Fruit fly (Drosophila melanogaster) whole organism, embryonic: ENCODE data around the gene mRpS18B.

Experiments used
- Atf3 ChIP-seq: fragments of 200-800 bp; sonication (Bioruptor generic); optimal IDR thresholded peaks from 3 replicates; lab custom pipeline; 2016; ENCODE audit warnings: missing biosample characterization, missing genetic modification characterization
- BEAF-32 ChIP-seq: fragments of 200-800 bp; sonication (Bioruptor generic); optimal IDR thresholded peaks from 3 replicates; lab custom pipeline; 2017; ENCODE audit warnings: missing biosample characterization, missing genetic modification characterization, mild to moderate bottlenecking, moderate library complexity, missing genetic modification reagents
- CG10462 ChIP-seq: fragments of 200-800 bp; sonication (Bioruptor generic); optimal IDR thresholded peaks from 2 replicates; lab custom pipeline; 2016; ENCODE audit warnings: missing biosample characterization, missing genetic modification characterization
- CG10543 ChIP-seq: fragments of 200-800 bp; sonication (Bioruptor generic); optimal IDR thresholded peaks from 3 replicates; lab custom pipeline; 2017; ENCODE audit warnings: missing biosample characterization, mild to moderate bottlenecking, missing genetic modification characterization, moderate library complexity
- CG11247 ChIP-seq: fragments of 200-800 bp; sonication (Bioruptor generic); IDR thresholded peaks from 2 replicates; pipeline ENCODE4 v1.3.6; 2022; ENCODE audit warnings: missing biosample characterization, missing genetic modification characterization
- CG15514 ChIP-seq: fragments of 200-800 bp; sonication (Bioruptor generic); optimal IDR thresholded peaks from 3 replicates; lab custom pipeline; 2017; ENCODE audit warnings: missing biosample characterization, missing genetic modification characterization, mild to moderate bottlenecking, moderate library complexity, missing genetic modification reagents
- CG17359 ChIP-seq: fragments of 200-800 bp; sonication (Bioruptor generic); optimal IDR thresholded peaks from 3 replicates; lab custom pipeline; 2018; ENCODE audit warnings: missing biosample characterization, mild to moderate bottlenecking, missing genetic modification characterization, moderate library complexity
- CG17361 ChIP-seq: fragments of 200-800 bp; sonication (Bioruptor generic); IDR thresholded peaks from 3 replicates; pipeline ENCODE4 v1.3.6; 2022; ENCODE audit warnings: missing biosample characterization, missing genetic modification characterization
- CG2116 ChIP-seq: fragments of 200-800 bp; sonication (Bioruptor generic); optimal IDR thresholded peaks from 3 replicates; lab custom pipeline; 2018; ENCODE audit warnings: missing biosample characterization, mild to moderate bottlenecking, missing genetic modification characterization
- CG2129 ChIP-seq: fragments of 200-800 bp; sonication (Bioruptor generic); IDR thresholded peaks from 2 replicates; pipeline ENCODE4 v1.3.6; 2022; ENCODE audit warnings: missing biosample characterization, missing genetic modification characterization; ENCODE audit not compliant: partially characterized antibody
- CG31224 ChIP-seq: fragments of 200-800 bp; sonication (Bioruptor generic); IDR thresholded peaks from 2 replicates; pipeline ENCODE4 v1.3.6; 2022; ENCODE audit warnings: missing biosample characterization, missing genetic modification characterization
- CG32532 ChIP-seq: fragments of 200-800 bp; sonication (Bioruptor generic); IDR thresholded peaks from 2 replicates; pipeline ENCODE4 v1.3.6; 2022; ENCODE audit warnings: missing biosample characterization, missing genetic modification characterization
- CG32772 ChIP-seq: fragments of 200-800 bp; sonication (Bioruptor generic); IDR thresholded peaks from 2 replicates; pipeline ENCODE4 v1.3.6; 2022; ENCODE audit warnings: missing biosample characterization, missing genetic modification characterization
- CG34224 ChIP-seq: fragments of 200-800 bp; sonication (Bioruptor generic); IDR thresholded peaks from 3 replicates; pipeline ENCODE4 v1.3.6; 2022; ENCODE audit warnings: missing biosample characterization, missing genetic modification characterization; ENCODE audit not compliant: partially characterized antibody
- CG5245 ChIP-seq: fragments of 200-800 bp; sonication (Bioruptor generic); optimal IDR thresholded peaks from 3 replicates; lab custom pipeline; 2016; ENCODE audit warnings: missing biosample characterization, missing genetic modification characterization
- CG6689 ChIP-seq: fragments of 200-800 bp; sonication (Bioruptor generic); IDR thresholded peaks from 2 replicates; pipeline ENCODE4 v1.3.6; 2022; ENCODE audit warnings: missing biosample characterization, missing genetic modification characterization
- CG6791 ChIP-seq: fragments of 200-800 bp; sonication (Bioruptor generic); IDR thresholded peaks from 3 replicates; pipeline ENCODE4 v1.3.6; 2022; ENCODE audit warnings: missing biosample characterization, missing genetic modification characterization; ENCODE audit not compliant: partially characterized antibody
- CG7745 ChIP-seq: fragments of 200-800 bp; sonication (Bioruptor generic); optimal IDR thresholded peaks from 2 replicates; lab custom pipeline; 2018; ENCODE audit warnings: missing biosample characterization, mild to moderate bottlenecking, missing genetic modification characterization, moderate library complexity
- CG8089 ChIP-seq: fragments of 200-800 bp; sonication (Bioruptor generic); optimal IDR thresholded peaks from 3 replicates; lab custom pipeline; 2016; ENCODE audit warnings: missing biosample characterization, missing genetic modification characterization
- D19A ChIP-seq: fragments of 200-800 bp; optimal IDR thresholded peaks from 3 replicates; lab custom pipeline; 2019; ENCODE audit warnings: missing biosample characterization, mild to moderate bottlenecking, missing genetic modification characterization, moderate library complexity
- Dll ChIP-seq: fragments of 200-800 bp; sonication (Bioruptor generic); IDR thresholded peaks from 4 replicates; pipeline ENCODE4 v1.3.6; 2022; ENCODE audit warnings: missing biosample characterization, missing genetic modification characterization; ENCODE audit not compliant: partially characterized antibody
- Dp ChIP-seq: fragments of 200-800 bp; sonication (Bioruptor generic); optimal IDR thresholded peaks from 2 replicates; lab custom pipeline; 2018; ENCODE audit warnings: missing biosample characterization, mild to moderate bottlenecking, missing genetic modification characterization, moderate library complexity
- HLH4C ChIP-seq: fragments of 200-800 bp; sonication (Bioruptor generic); IDR thresholded peaks from 3 replicates; pipeline ENCODE4 v1.3.6; 2022; ENCODE audit warnings: missing biosample characterization, missing genetic modification characterization; ENCODE audit not compliant: partially characterized antibody
- Hey ChIP-seq: fragments of 200-800 bp; sonication (Bioruptor generic); optimal IDR thresholded peaks from 3 replicates; lab custom pipeline; 2018; ENCODE audit warnings: missing biosample characterization, mild to moderate bottlenecking, missing genetic modification characterization
- MBD-R2 ChIP-seq: fragments of 200-800 bp; sonication (Bioruptor generic); IDR thresholded peaks from 2 replicates; pipeline ENCODE4 v1.3.6; 2022; ENCODE audit warnings: missing biosample characterization, missing genetic modification characterization
- MESR4 ChIP-seq: fragments of 200-800 bp; sonication (Bioruptor generic); optimal IDR thresholded peaks from 2 replicates; lab custom pipeline; 2018; ENCODE audit warnings: missing biosample characterization, mild to moderate bottlenecking, missing genetic modification characterization, moderate library complexity
- Meics ChIP-seq: fragments of 200-800 bp; sonication (Bioruptor generic); optimal IDR thresholded peaks from 2 replicates; lab custom pipeline; 2017; ENCODE audit warnings: missing biosample characterization, mild to moderate bottlenecking, missing genetic modification characterization
- Mrtf ChIP-seq: fragments of 200-800 bp; sonication (Bioruptor generic); IDR thresholded peaks from 3 replicates; pipeline ENCODE4 v1.3.6; 2022; ENCODE audit warnings: missing biosample characterization, missing genetic modification characterization
- Myb ChIP-seq: fragments of 200-800 bp; sonication (Bioruptor generic); optimal IDR thresholded peaks from 2 replicates; lab custom pipeline; 2016; ENCODE audit warnings: missing biosample characterization, missing genetic modification characterization
- Opbp ChIP-seq: fragments of 200-800 bp; sonication (Bioruptor generic); IDR thresholded peaks from 3 replicates; pipeline ENCODE4 v1.3.6; 2022; ENCODE audit warnings: missing biosample characterization, missing genetic modification characterization; ENCODE audit not compliant: partially characterized antibody
- Ravus ChIP-seq: fragments of 200-800 bp; sonication (Bioruptor generic); IDR thresholded peaks from 2 replicates; pipeline ENCODE4 v1.3.6; 2022; ENCODE audit warnings: missing biosample characterization, missing genetic modification characterization
- Scr ChIP-seq: fragments of 200-800 bp; sonication (Bioruptor generic); IDR thresholded peaks from 2 replicates; pipeline ENCODE4 v1.3.6; 2022; ENCODE audit warnings: missing biosample characterization, missing genetic modification characterization; ENCODE audit not compliant: partially characterized antibody
- Sin3A ChIP-seq: fragments of >200 bp; optimal IDR thresholded peaks from 2 replicates; lab custom pipeline; 2018
- Sry-β ChIP-seq: fragments of 200-800 bp; sonication (Bioruptor generic); optimal IDR thresholded peaks from 2 replicates; lab custom pipeline; 2018; ENCODE audit warnings: missing biosample characterization, mild to moderate bottlenecking, missing genetic modification characterization, moderate library complexity
- ab ChIP-seq: fragments of 200-800 bp; sonication (Bioruptor generic); optimal IDR thresholded peaks from 2 replicates; lab custom pipeline; 2016; ENCODE audit warnings: missing biosample characterization, missing genetic modification characterization
- amos ChIP-seq: fragments of 200-800 bp; sonication (Bioruptor generic); IDR thresholded peaks from 2 replicates; pipeline ENCODE4 v1.3.6; 2022; ENCODE audit warnings: missing biosample characterization, missing genetic modification characterization; ENCODE audit not compliant: partially characterized antibody
- bbx ChIP-seq: fragments of 200-800 bp; sonication (Bioruptor generic); IDR thresholded peaks from 2 replicates; pipeline ENCODE4 v1.3.6; 2022; ENCODE audit warnings: missing biosample characterization, missing genetic modification characterization; ENCODE audit not compliant: partially characterized antibody
- dm ChIP-seq: fragments of 200-800 bp; sonication (Bioruptor generic); optimal IDR thresholded peaks from 3 replicates; lab custom pipeline; 2016; ENCODE audit warnings: missing biosample characterization, missing genetic modification characterization
- fd3F ChIP-seq: fragments of 200-800 bp; sonication (Bioruptor generic); optimal IDR thresholded peaks from 2 replicates; lab custom pipeline; 2018; ENCODE audit warnings: missing biosample characterization, mild to moderate bottlenecking, missing genetic modification characterization, moderate library complexity
- inv ChIP-seq: fragments of 200-800 bp; sonication (Bioruptor generic); IDR thresholded peaks from 2 replicates; pipeline ENCODE4 v1.3.6; 2022; ENCODE audit warnings: missing biosample characterization, missing genetic modification characterization; ENCODE audit not compliant: partially characterized antibody
- ken ChIP-seq: fragments of 200-800 bp; sonication (Bioruptor generic); IDR thresholded peaks from 3 replicates; pipeline ENCODE4 v1.3.6; 2022; ENCODE audit warnings: missing biosample characterization, missing genetic modification characterization
- pzg ChIP-seq: fragments of 200-800 bp; sonication (Bioruptor generic); optimal IDR thresholded peaks from 3 replicates; lab custom pipeline; 2018; ENCODE audit warnings: missing biosample characterization, mild to moderate bottlenecking, missing genetic modification characterization, moderate library complexity
- sqz ChIP-seq: fragments of 200-800 bp; sonication (Bioruptor generic); optimal IDR thresholded peaks from 3 replicates; lab custom pipeline; 2018; ENCODE audit warnings: missing biosample characterization, mild to moderate bottlenecking, missing genetic modification characterization
- stwl ChIP-seq: fragments of 200-800 bp; sonication (Bioruptor generic); optimal IDR thresholded peaks from 3 replicates; lab custom pipeline; 2018; ENCODE audit warnings: missing biosample characterization, mild to moderate bottlenecking, missing genetic modification characterization, moderate library complexity
- tna ChIP-seq: fragments of 200-800 bp; sonication (Bioruptor generic); IDR thresholded peaks from 2 replicates; pipeline ENCODE4 v1.3.6; 2022; ENCODE audit warnings: missing biosample characterization, missing genetic modification characterization; ENCODE audit not compliant: partially characterized antibody
- toy ChIP-seq: fragments of 200-800 bp; sonication (Bioruptor generic); IDR thresholded peaks from 2 replicates; pipeline ENCODE4 v1.3.6; 2022; ENCODE audit warnings: missing biosample characterization, missing genetic modification characterization
- trem ChIP-seq: fragments of 200-800 bp; optimal IDR thresholded peaks from 3 replicates; lab custom pipeline; 2019; ENCODE audit warnings: missing biosample characterization, mild to moderate bottlenecking, missing genetic modification characterization, moderate library complexity
- vnd ChIP-seq: fragments of 200-800 bp; sonication (Bioruptor generic); IDR thresholded peaks from 3 replicates; pipeline ENCODE4 v1.3.6; 2022; ENCODE audit warnings: missing biosample characterization, missing genetic modification characterization; ENCODE audit not compliant: partially characterized antibody
- wor ChIP-seq: fragments of 200-800 bp; sonication (Bioruptor generic); IDR thresholded peaks from 2 replicates; pipeline ENCODE4 v1.3.6; 2022; ENCODE audit warnings: missing biosample characterization, missing genetic modification characterization
- zen2 ChIP-seq: fragments of 200-800 bp; sonication (Bioruptor generic); IDR thresholded peaks from 3 replicates; pipeline ENCODE4 v1.3.6; 2022; ENCODE audit warnings: missing biosample characterization, missing genetic modification characterization; ENCODE audit not compliant: partially characterized antibody

mRpS18B gene

dm6 chr2L:20065516-20065915 lies 31.5 kb downstream of the mRpS18B start, which contains the start of gene vls (continued):
- TF ChIP-seq CG32772 (GFP tag; lab: Robert Waterston, UW) (peak; percentile 90), CG7745 (no peak), Mrtf (GFP tag; lab: Robert Waterston, UW) (no peak), Dp (peak; percentile 19), Hey (no peak), CG11247 (GFP tag; lab: Robert Waterston, UW) (no peak), HLH4C (peak; percentile 80), trem (tag; lab: Kevin White, UChicago) (peak; percentile 29), BEAF-32 (peak; percentile 73), ab (GFP tag; lab: Kevin White, UChicago) (no peak), MBD-R2 (GFP tag; lab: Robert Waterston, UW) (peak; percentile 81), CG15514 (GFP tag; lab: Kevin White, UChicago) (peak; percentile 12), CG17361 (GFP tag; lab: Robert Waterston, UW) (no peak), bbx (GFP tag; lab: Robert Waterston, UW) (peak; percentile 75), CG6791 (GFP tag; lab: Robert Waterston, UW) (peak; percentile 79), CG10543 (GFP tag; lab: Kevin White, UChicago) (no peak), Opbp (GFP tag; lab: Robert Waterston, UW) (peak; percentile 79; the same call in 2 of the 3 replicates), CG32532 (no peak), inv (GFP tag; lab: Robert Waterston, UW) (peak; percentile 50), toy (GFP tag; lab: Robert Waterston, UW) (no peak), CG17359 (tag; lab: Kevin White, UChicago) (peak; percentile 93), amos (peak; percentile 78), CG5245 (GFP tag; lab: Kevin White, UChicago) (no peak), wor (no peak), pzg (GFP tag; lab: Kevin White, UChicago) (peak; percentile 31), CG2116 (GFP tag; lab: Kevin White, UChicago) (peak; percentile 30), Scr (GFP tag; lab: Robert Waterston, UW) (peak; percentile 82), Myb (GFP tag; lab: Kevin White, UChicago) (peak; percentile 60), stwl (tag; lab: Kevin White, UChicago) (peak; percentile 18), sqz (peak; percentile 84), CG31224 (no peak), dm (GFP tag; lab: Kevin White, UChicago) (no peak), fd3F (GFP tag; lab: Kevin White, UChicago) (no peak), Dll (GFP tag; lab: Robert Waterston, UW) (peak; percentile 87), CG6689 (GFP tag; lab: Robert Waterston, UW) (no peak), CG34224 (peak; percentile 84), ken (GFP tag; lab: Robert Waterston, UW) (no peak), D19A (tag; lab: Kevin White, UChicago) (peak; percentile 39), Sin3A (lab: Kevin White, UChicago) (peak; percentile 21), Ravus (GFP tag; lab: Robert Waterston, UW) (no peak), CG10462 (no peak), tna (GFP tag; lab: Robert Waterston, UW) (peak; percentile 52; the same call in 1 of the 2 replicates), zen2 (GFP tag; lab: Robert Waterston, UW) (peak; percentile 81), Atf3 (GFP tag; lab: Kevin White, UChicago) (no peak), Sry-β (GFP tag; lab: Kevin White, UChicago) (peak; percentile 36), MESR4 (GFP tag; lab: Kevin White, UChicago) (peak; percentile 33), CG8089 (no peak), CG2129 (GFP tag; lab: Robert Waterston, UW) (peak; percentile 60), vnd (GFP tag; lab: Robert Waterston, UW) (peak; percentile 75), Meics (GFP tag; lab: Kevin White, UChicago) (no peak)
